Worm (Caenorhabditis elegans) whole organism, L1 larva: ENCODE measurements around the gene T22F3.12.
A peak's percentile ranks its signal among the peaks of the same experiment; 100 is the strongest.

Experiments
- blmp-1 ChIP-seq: fragments of 150-350 bp; optimal IDR thresholded peaks from 2 replicates; lab custom pipeline; 2014; ENCODE audit warnings: missing biosample characterization, missing genetic modification characterization
- ceh-90 ChIP-seq: sonication (generic microtip); optimal IDR thresholded peaks from 2 replicates; lab custom pipeline; 2016; ENCODE audit warnings: missing genetic modification characterization, missing compliant biosample characterization
- fkh-8 ChIP-seq: sonication (generic microtip); optimal IDR thresholded peaks from 2 replicates; lab custom pipeline; 2016; ENCODE audit warnings: mild to moderate bottlenecking, missing genetic modification characterization, missing compliant biosample characterization
- irx-1 ChIP-seq: sonication (generic microtip); optimal IDR thresholded peaks from 2 replicates; lab custom pipeline; 2016; ENCODE audit warnings: missing genetic modification characterization, missing compliant biosample characterization
- jun-1 ChIP-seq: fragments of 150-350 bp; optimal IDR thresholded peaks from 2 replicates; lab custom pipeline; 2014; ENCODE audit warnings: missing biosample characterization, missing genetic modification reagents, missing genetic modification characterization
- lsy-2 ChIP-seq, 2 experiments: fragments of 150-350 bp; optimal IDR thresholded peaks; 2 replicates each; lab custom pipeline; 2014; ENCODE audit warnings: missing biosample characterization in 2 of 2, missing genetic modification characterization in 2 of 2
- nhr-237 ChIP-seq: fragments of 150-350 bp; optimal IDR thresholded peaks from 2 replicates; lab custom pipeline; 2014; ENCODE audit warnings: missing biosample characterization, missing genetic modification characterization
- skn-1 ChIP-seq: fragments of 150-350 bp; optimal IDR thresholded peaks from 2 replicates; lab custom pipeline; 2014; ENCODE audit warnings: missing biosample characterization, missing genetic modification characterization
- swsn-7 ChIP-seq: sonication (generic microtip); optimal IDR thresholded peaks from 2 replicates; lab custom pipeline; 2016; ENCODE audit warnings: missing genetic modification characterization, missing compliant biosample characterization
- unc-130 ChIP-seq: fragments of 150-350 bp; optimal IDR thresholded peaks from 2 replicates; lab custom pipeline; 2017; ENCODE audit warnings: missing biosample characterization, missing genetic modification characterization, inconsistent platforms
- zip-4 ChIP-seq: fragments of 200-800 bp; sonication (Bioruptor generic); optimal IDR thresholded peaks from 2 replicates; lab custom pipeline; 2018; ENCODE audit warnings: mild to moderate bottlenecking, missing genetic modification characterization, moderate library complexity, missing compliant biosample characterization
- ztf-4 ChIP-seq: fragments of 150-350 bp; optimal IDR thresholded peaks from 2 replicates; lab custom pipeline; 2014; ENCODE audit warnings: missing biosample characterization, missing genetic modification characterization

DNA sequence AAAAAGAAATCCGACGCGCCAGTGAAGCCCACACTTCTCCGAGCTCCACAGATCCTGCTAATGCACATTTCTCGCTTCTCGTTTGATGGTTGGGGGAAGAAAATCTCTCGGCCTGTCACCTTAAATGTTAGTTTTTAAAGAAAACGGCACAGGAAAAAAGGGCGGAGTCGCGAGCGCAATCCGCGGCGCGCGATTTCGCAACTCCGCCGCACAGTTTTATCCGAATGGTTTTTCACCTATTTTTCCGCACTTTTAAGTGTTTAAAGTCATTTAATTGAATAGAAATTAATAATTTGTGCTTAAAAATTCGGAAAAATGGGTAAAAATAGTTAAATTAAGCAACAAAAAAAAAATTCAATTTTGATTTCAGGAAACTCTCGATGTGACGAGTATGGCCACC, 4.4 kb downstream of the T22F3.12 start:
- TF ChIP-seq lsy-2 (tag; optimal IDR thresholded peaks at IDR 0.05; lab: Kevin White, UChicago), result peak; percentile 19 to 38
- no peak for TF ChIP-seq ceh-90 (tag; lab: Kevin White, UChicago)
- TF ChIP-seq irx-1 (tag; lab: Kevin White, UChicago), result no peak
- TF ChIP-seq jun-1 (tag; lab: Kevin White, UChicago), result no peak
- TF ChIP-seq fkh-8, result no peak
- TF ChIP-seq nhr-237 (tag; lab: Kevin White, UChicago), result no peak
- peak; percentile 20 for TF ChIP-seq unc-130 (tag; lab: Kevin White, UChicago)
- TF ChIP-seq swsn-7 (tag; lab: Kevin White, UChicago), result peak; percentile 47
- no peak for TF ChIP-seq blmp-1 (tag; lab: Kevin White, UChicago)
- peak; percentile 1 for TF ChIP-seq zip-4
- no peak for TF ChIP-seq skn-1 (tag; lab: Kevin White, UChicago)
- no peak for TF ChIP-seq ztf-4
